Worm (Caenorhabditis elegans) whole organism, L4 larva: ENCODE measurements around the gene W07E6.5.
A peak's percentile ranks its signal among the peaks of the same experiment; 100 is the strongest.

Experiments
- F37D6.2 ChIP-seq: sonication (generic microtip); optimal IDR thresholded peaks from 2 replicates; lab custom pipeline; 2016; ENCODE audit warnings: mild to moderate bottlenecking, missing genetic modification characterization, missing compliant biosample characterization
- Y75B8A.6 ChIP-seq: fragments of 200-800 bp; sonication (Bioruptor generic); IDR thresholded peaks from 2 replicates; pipeline ENCODE4 v1.3.6; 2022; ENCODE audit warnings: missing genetic modification reagents, missing genetic modification characterization, missing compliant biosample characterization
- aha-1 ChIP-seq: fragments of 150-350 bp; peaks from one replicate; lab custom pipeline; 2014; ENCODE audit warnings: missing biosample characterization, missing genetic modification characterization
- ceh-20 ChIP-seq: fragments of 200-800 bp; sonication (Bioruptor generic); IDR thresholded peaks from 2 replicates; pipeline ENCODE4 v1.3.6; 2022; ENCODE audit warnings: missing genetic modification reagents, missing genetic modification characterization, missing compliant biosample characterization
- ctbp-1 ChIP-seq: fragments of 200-800 bp; sonication (Bioruptor generic); IDR thresholded peaks from 2 replicates; pipeline ENCODE4 v1.3.6; 2022; ENCODE audit warnings: missing genetic modification reagents, missing genetic modification characterization, missing compliant biosample characterization
- daf-16 ChIP-seq, 3 experiments: sonication (generic microtip); optimal IDR thresholded peaks; 2 replicates each; lab custom pipeline; 2016 to 2017; ENCODE audit warnings: missing genetic modification characterization in 3 of 3, missing genetic modification reagents in 3 of 3, mild to moderate bottlenecking in 2 of 3, missing compliant biosample characterization in 2 of 3, missing biosample characterization in 1 of 3, moderate library complexity in 1 of 3
- dpl-1 ChIP-seq: fragments of 150-350 bp; optimal IDR thresholded peaks from 2 replicates; lab custom pipeline; 2014; ENCODE audit warnings: missing biosample characterization, missing genetic modification reagents, missing genetic modification characterization
- duxl-1 ChIP-seq: sonication (generic microtip); optimal IDR thresholded peaks from 2 replicates; lab custom pipeline; 2016; ENCODE audit warnings: mild to moderate bottlenecking, missing genetic modification characterization, moderate library complexity, missing compliant biosample characterization; ENCODE audit not compliant: poor library complexity
- dve-1 ChIP-seq: sonication (generic microtip); optimal IDR thresholded peaks from 2 replicates; lab custom pipeline; 2017; ENCODE audit warnings: antibody characterized with exemption, mild to moderate bottlenecking, missing genetic modification characterization, missing compliant biosample characterization; ENCODE audit not compliant: insufficient read depth
- egl-27 ChIP-seq: sonication (generic microtip); optimal IDR thresholded peaks from 3 replicates; lab custom pipeline; 2017; ENCODE audit warnings: missing biosample characterization, missing genetic modification reagents, missing genetic modification characterization
- gei-8 ChIP-seq: fragments of 200-800 bp; sonication (Bioruptor generic); optimal IDR thresholded peaks from 2 replicates; lab custom pipeline; 2018; ENCODE audit warnings: mild to moderate bottlenecking, missing genetic modification characterization, missing compliant biosample characterization
- hif-1 ChIP-seq, 2 experiments: sonication (generic microtip); optimal IDR thresholded peaks; 2 replicates each; lab custom pipeline; 2016 to 2017; ENCODE audit warnings: missing compliant biosample characterization in 2 of 2, missing genetic modification characterization in 2 of 2, missing genetic modification reagents in 2 of 2, missing genotype in 2 of 2, mild to moderate bottlenecking in 1 of 2
- hlh-11 ChIP-seq: fragments of 200-800 bp; sonication (Bioruptor generic); optimal IDR thresholded peaks from 2 replicates; lab custom pipeline; 2018; ENCODE audit warnings: mild to moderate bottlenecking, missing genetic modification characterization, missing compliant biosample characterization
- lim-7 ChIP-seq: fragments of 200-800 bp; sonication (Bioruptor generic); IDR thresholded peaks from 2 replicates; pipeline ENCODE4 v1.3.6; 2022; ENCODE audit warnings: missing genetic modification characterization, missing compliant biosample characterization
- mdl-1 ChIP-seq, 2 experiments: fragments of 150-350 bp in 1 of 2; sonication (generic microtip) in 1 of 2; optimal IDR thresholded peaks; 2 replicates each; lab custom pipeline; 2014 to 2017; ENCODE audit warnings: missing biosample characterization in 2 of 2, missing genetic modification characterization in 2 of 2
- nhr-28 ChIP-seq: fragments of 150-350 bp; optimal IDR thresholded peaks from 2 replicates; lab custom pipeline; 2014; ENCODE audit warnings: missing biosample characterization, missing genetic modification characterization
- nhr-48 ChIP-seq: sonication (generic microtip); optimal IDR thresholded peaks from 2 replicates; lab custom pipeline; 2016; ENCODE audit warnings: mild to moderate bottlenecking, missing genetic modification characterization, missing compliant biosample characterization
- zip-11 ChIP-seq: fragments of 200-800 bp; sonication (Bioruptor generic); IDR thresholded peaks from 2 replicates; pipeline ENCODE4 v1.3.6; 2022; ENCODE audit warnings: missing genetic modification characterization, missing compliant biosample characterization
- ztf-7 ChIP-seq: fragments of 150-350 bp; optimal IDR thresholded peaks from 2 replicates; lab custom pipeline; 2014; ENCODE audit warnings: missing biosample characterization, missing genetic modification characterization

The W07E6.5 gene

ce11 chrII:522302-522701 lies 49.0 kb downstream of the W07E6.5 start, which contains the start of gene slc-36.2:
slc-36.2 (plus strand) TSS chrII:522602.
- TF ChIP-seq ctbp-1 (GFP tag; lab: Robert Waterston, UW): no peak
- no peak for TF ChIP-seq ceh-20 (GFP tag; lab: Robert Waterston, UW)
- no peak for TF ChIP-seq nhr-48
- TF ChIP-seq daf-16 (GFP tag; optimal IDR thresholded peaks at IDR 0.05; lab: Kevin White, UChicago): no peak
- TF ChIP-seq daf-16 (tag; optimal IDR thresholded peaks at IDR 0.05; lab: Kevin White, UChicago): no peak
- TF ChIP-seq dpl-1 (GFP tag; lab: Kevin White, UChicago): no peak
- no peak for TF ChIP-seq mdl-1 (tag; optimal IDR thresholded peaks at IDR 0.05; lab: Kevin White, UChicago)
- no peak for TF ChIP-seq duxl-1 (tag; lab: Kevin White, UChicago)
- no peak for TF ChIP-seq F37D6.2
- no peak for TF ChIP-seq ztf-7
- no peak for TF ChIP-seq gei-8
- no peak for TF ChIP-seq egl-27 (tag; lab: Kevin White, UChicago)
- no peak for TF ChIP-seq zip-11 (GFP tag; lab: Robert Waterston, UW)
- TF ChIP-seq hif-1 (tag; optimal IDR thresholded peaks at IDR 0.05; lab: Kevin White, UChicago): no peak
- no peak for TF ChIP-seq hlh-11 (tag; lab: Kevin White, UChicago)
- TF ChIP-seq lim-7: no peak
- TF ChIP-seq nhr-28 (tag; lab: Kevin White, UChicago): no peak
- no peak for TF ChIP-seq Y75B8A.6 (GFP tag; lab: Robert Waterston, UW)
- no peak for TF ChIP-seq dve-1 (tag; lab: Kevin White, UChicago)

- no peak for TF ChIP-seq ctbp-1 (GFP tag; lab: Robert Waterston, UW)
- TF ChIP-seq aha-1 (tag; lab: Kevin White, UChicago): peak; percentile 25
Observed at ce11 chrII:526375-526774, 53.1 kb downstream of the W07E6.5 start, which contains the start of gene lgc-34. lgc-34 (plus strand) TSS chrII:526574.
